Fruit fly (Drosophila melanogaster): ENCODE measurements around the gene eIF2Bepsilon.

The eIF2Bepsilon gene

DNA sequence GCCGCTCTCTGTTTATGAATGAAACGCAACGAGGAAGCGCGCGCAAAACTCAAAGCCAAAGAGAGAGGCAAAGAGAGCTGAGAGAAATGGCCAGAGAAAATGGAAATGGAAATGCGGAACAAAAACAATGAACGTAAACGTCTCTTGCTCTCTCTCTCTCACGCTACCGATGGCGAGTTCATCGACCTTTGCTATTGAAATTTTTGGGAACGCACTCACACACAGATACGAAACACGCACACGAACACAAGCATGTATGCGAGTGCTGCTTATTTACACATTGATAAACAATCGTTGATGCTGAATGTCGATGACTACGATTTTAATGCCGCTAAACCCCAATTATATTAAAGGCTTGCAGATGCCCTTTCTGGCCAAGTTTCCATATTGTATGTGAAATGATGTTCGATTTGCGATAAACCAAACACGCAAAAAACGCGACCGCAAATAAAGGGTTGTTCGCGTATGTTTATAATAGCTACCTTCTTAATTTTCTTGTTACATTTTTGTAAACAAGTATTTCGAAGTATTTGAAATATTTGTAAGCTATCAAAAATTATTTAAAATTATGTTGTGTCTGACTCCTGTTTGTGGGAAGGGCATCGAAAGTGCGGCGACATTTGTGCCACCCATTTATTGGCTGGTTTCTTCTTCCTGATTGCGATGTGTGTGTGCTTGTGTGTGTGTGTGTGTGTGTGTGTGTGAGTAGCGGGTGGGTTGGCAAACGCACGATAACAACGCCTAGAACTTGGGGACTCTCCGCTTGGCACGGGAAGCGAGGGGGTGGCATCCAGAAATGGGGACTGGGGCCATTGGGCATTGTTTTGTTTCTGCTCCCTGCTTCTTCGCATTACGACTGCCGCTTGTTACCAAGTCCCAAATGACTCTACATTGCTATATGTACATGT is 20.9 kb upstream of the eIF2Bepsilon start (continued):
- peak; percentile 37 for TF ChIP-seq tai (GFP tag; optimal IDR thresholded peaks at IDR 0.05)
- no peak for TF ChIP-seq jim (GFP tag; optimal IDR thresholded peaks at IDR 0.05)
- peak; percentile 65 for TF ChIP-seq Dif (GFP tag; optimal IDR thresholded peaks at IDR 0.05; ENCODE audit: partially characterized antibody)
- TF ChIP-seq Hnf4 (GFP tag; optimal IDR thresholded peaks at IDR 0.05), result peak; percentile 47

DNA sequence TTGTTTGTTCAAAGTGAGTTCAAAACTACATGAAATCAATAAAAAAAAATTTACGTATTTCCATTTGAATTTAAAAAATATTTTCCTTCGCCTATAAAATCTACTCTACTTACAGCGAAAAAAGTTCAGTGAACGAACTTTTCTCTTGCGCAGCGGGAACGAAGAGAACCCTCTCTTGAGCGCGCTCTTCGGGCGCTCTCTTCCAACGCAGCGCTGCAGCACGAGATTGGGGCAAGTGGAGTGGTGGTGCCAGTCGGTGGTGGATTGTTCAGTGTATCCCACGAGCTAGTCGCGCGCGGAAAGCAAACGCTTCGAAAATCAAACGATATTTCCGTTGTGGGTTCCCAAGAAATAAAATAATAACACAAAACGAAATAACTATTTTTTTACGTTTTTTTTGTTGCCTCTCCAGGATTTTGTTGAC is 19.0 kb upstream of the eIF2Bepsilon start, which contains the start of gene Hr4:
Hr4 (plus strand) TSS at position 272 of the 424 bp plus-strand sequence.
- TF ChIP-seq Hr83 (GFP tag; optimal IDR thresholded peaks at IDR 0.05; ENCODE audit: poor library complexity, severe bottlenecking), result peak; percentile 2
- TF ChIP-seq dl (GFP tag; optimal IDR thresholded peaks at IDR 0.05; ENCODE audit: insufficient read depth in 1 of 2, partially characterized antibody in 2 of 2), result peak; percentile 79
- TF ChIP-seq HLH106 (tag; optimal IDR thresholded peaks at IDR 0.05), result no peak
- TF ChIP-seq sage (GFP tag; optimal IDR thresholded peaks at IDR 0.05), result peak; percentile 61
- no peak for TF ChIP-seq Rel (GFP tag; optimal IDR thresholded peaks at IDR 0.05)
- TF ChIP-seq Rel (tag; optimal IDR thresholded peaks at IDR 0.05), result peak; percentile 16
- TF ChIP-seq h (GFP tag; optimal IDR thresholded peaks at IDR 0.05), result no peak
- peak; percentile 78 for TF ChIP-seq Dif (GFP tag; optimal IDR thresholded peaks at IDR 0.05; ENCODE audit: partially characterized antibody)
- TF ChIP-seq brk (GFP tag; optimal IDR thresholded peaks at IDR 0.05), result peak; percentile 30
- peak; percentile 34 for TF ChIP-seq Sp1 (GFP tag; optimal IDR thresholded peaks at IDR 0.05)

DNA sequence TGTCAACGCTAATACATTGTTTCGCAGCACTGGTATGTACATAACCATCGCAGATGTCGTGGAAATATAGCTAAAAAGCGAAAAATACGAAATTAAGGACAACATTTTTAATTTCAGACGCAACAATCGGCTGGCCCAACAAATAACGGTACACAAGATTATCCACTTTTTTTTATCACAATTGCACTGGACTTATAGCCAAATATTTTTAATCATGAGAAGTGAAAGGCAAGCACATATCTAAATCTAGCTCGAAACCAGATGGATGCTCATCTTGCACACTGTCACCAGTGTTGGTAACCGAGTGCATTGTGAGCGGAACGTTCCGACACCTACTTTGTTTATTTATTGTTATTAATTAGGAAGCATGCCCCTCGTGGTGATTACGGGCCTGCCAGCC is 17.3 kb upstream of the eIF2Bepsilon start, which contains the start of the genes CG3857 and CG3587:
CG3857 (minus strand) TSS at position 21 of the 400 bp plus-strand sequence.
CG3587 (plus strand) TSS at position 288 of the 400 bp plus-strand sequence.
- TF ChIP-seq sv (GFP tag; optimal IDR thresholded peaks at IDR 0.05), result peak; percentile 83
- TF ChIP-seq lola (GFP tag; optimal IDR thresholded peaks at IDR 0.05), result no peak
- no peak for TF ChIP-seq tai (GFP tag; optimal IDR thresholded peaks at IDR 0.05)
- no peak for TF ChIP-seq Vsx2 (GFP tag; optimal IDR thresholded peaks at IDR 0.05; ENCODE audit: partially characterized antibody)
- TF ChIP-seq CrebA (GFP tag; optimal IDR thresholded peaks at IDR 0.05; ENCODE audit: borderline replicate concordance), result no peak
- TF ChIP-seq Hr83 (GFP tag; optimal IDR thresholded peaks at IDR 0.05; ENCODE audit: poor library complexity, severe bottlenecking), result peak; percentile 18
- no peak for TF ChIP-seq Mio (GFP tag; optimal IDR thresholded peaks at IDR 0.05)
- no peak for TF ChIP-seq sage (GFP tag; optimal IDR thresholded peaks at IDR 0.05)
- TF ChIP-seq ey (GFP tag; optimal IDR thresholded peaks at IDR 0.05), result peak; percentile 81
- no peak for TF ChIP-seq CG32264 (GFP tag; optimal IDR thresholded peaks at IDR 0.05)
- TF ChIP-seq dsf (GFP tag; optimal IDR thresholded peaks at IDR 0.05; ENCODE audit: borderline replicate concordance), result peak; percentile 53
- TF ChIP-seq pan (optimal IDR thresholded peaks at IDR 0.05), result no peak
- peak in 1 of 2 experiments; percentile 83 for TF ChIP-seq foxo (GFP tag; optimal IDR thresholded peaks at IDR 0.05)
- TF ChIP-seq fru (GFP tag; optimal IDR thresholded peaks at IDR 0.05), result peak; percentile 80
- peak; percentile 99 for TF ChIP-seq Myc (optimal IDR thresholded peaks at IDR 0.05)
- TF ChIP-seq dl (GFP tag; optimal IDR thresholded peaks at IDR 0.05; ENCODE audit: insufficient read depth in 1 of 2, partially characterized antibody in 2 of 2), result no peak
- no peak for TF ChIP-seq jim (GFP tag; optimal IDR thresholded peaks at IDR 0.05)
- TF ChIP-seq Hnf4 (GFP tag; optimal IDR thresholded peaks at IDR 0.05), result peak; percentile 82
- peak; percentile 62 for TF ChIP-seq GATAd (GFP tag; optimal IDR thresholded peaks at IDR 0.05)
- peak; percentile 82 for TF ChIP-seq br (GFP tag; optimal IDR thresholded peaks at IDR 0.05)
- no peak for TF ChIP-seq Abd-B (GFP tag; optimal IDR thresholded peaks at IDR 0.05)
- TF ChIP-seq CG9705 (GFP tag; optimal IDR thresholded peaks at IDR 0.05), result peak; percentile 61
- TF ChIP-seq Hr78 (GFP tag; optimal IDR thresholded peaks at IDR 0.05), result no peak
- TF ChIP-seq Jra (GFP tag; optimal IDR thresholded peaks at IDR 0.05), result peak; percentile 60
- TF ChIP-seq rgr (GFP tag; optimal IDR thresholded peaks at IDR 0.05), result peak; percentile 84
- peak; percentile 74 for TF ChIP-seq psq (GFP tag; optimal IDR thresholded peaks at IDR 0.05)
- TF ChIP-seq N (GFP tag; optimal IDR thresholded peaks at IDR 0.05), result no peak
- TF ChIP-seq OdsH (GFP tag; optimal IDR thresholded peaks at IDR 0.05), result peak; percentile 71
- TF ChIP-seq dmrt93B (GFP tag; optimal IDR thresholded peaks at IDR 0.05), result peak; percentile 69
- TF ChIP-seq HLH106 (tag; optimal IDR thresholded peaks at IDR 0.05), result peak; percentile 79
- peak; percentile 79 for TF ChIP-seq Sp1 (GFP tag; optimal IDR thresholded peaks at IDR 0.05)
- peak; percentile 96 for TF ChIP-seq woc (GFP tag; optimal IDR thresholded peaks at IDR 0.05)
- TF ChIP-seq Rel (GFP tag; optimal IDR thresholded peaks at IDR 0.05), result no peak
- peak; percentile 34 for TF ChIP-seq Rel (tag; optimal IDR thresholded peaks at IDR 0.05)
- TF ChIP-seq Dif (GFP tag; optimal IDR thresholded peaks at IDR 0.05; ENCODE audit: partially characterized antibody), result no peak
- TF ChIP-seq h (GFP tag; optimal IDR thresholded peaks at IDR 0.05), result peak; percentile 86
- TF ChIP-seq brk (GFP tag; optimal IDR thresholded peaks at IDR 0.05), result no peak
- TF ChIP-seq usp (GFP tag; optimal IDR thresholded peaks at IDR 0.05), result no peak
- no peak for TF ChIP-seq Dfd (GFP tag; optimal IDR thresholded peaks at IDR 0.05)

Data from whole organism, wandering third instar larva.